Fruit fly (Drosophila melanogaster): ENCODE results near the gene Zmynd10.

The Zmynd10 gene

DNA sequence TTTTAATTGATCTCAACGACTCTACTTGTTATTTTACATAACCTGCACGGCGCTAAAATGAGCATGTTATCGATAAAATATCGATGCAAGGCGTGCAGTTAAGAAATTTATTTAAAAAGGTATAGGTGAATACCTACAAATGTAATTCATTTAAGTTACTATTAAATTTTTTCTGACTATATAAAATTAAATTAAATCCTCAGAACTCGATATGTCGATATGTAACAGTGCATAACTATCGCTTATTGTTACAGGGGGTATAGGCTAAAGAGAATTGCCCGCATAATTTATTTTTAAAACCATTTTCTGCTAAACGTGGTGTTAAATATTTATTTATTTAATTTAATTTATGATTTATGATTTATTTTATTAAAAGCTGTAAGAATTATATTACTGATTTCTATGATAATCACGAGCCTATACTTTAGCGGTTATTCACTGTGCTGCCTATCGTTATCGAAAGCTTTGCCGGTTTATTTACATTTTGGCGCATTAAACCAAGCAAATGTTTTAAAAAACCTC lies 8.4 kb downstream of the Zmynd10 start, which contains the start of the genes mRpL20 and Icmt (continued):
- peak; percentile 95 for TF ChIP-seq fd3F (GFP tag; optimal IDR thresholded peaks at IDR 0.05)
- TF ChIP-seq E2f2 (GFP tag; IDR thresholded peaks at IDR 0.05): peak; percentile 84
- peak; percentile 62 for TF ChIP-seq zfh2 (GFP tag; optimal IDR thresholded peaks at IDR 0.05)
- TF ChIP-seq CG11247 (GFP tag; IDR thresholded peaks at IDR 0.05): peak; percentile 96
- TF ChIP-seq HmgZ (tag; optimal IDR thresholded peaks at IDR 0.05): peak; percentile 94
- TF ChIP-seq CG17612 (GFP tag; IDR thresholded peaks at IDR 0.05): peak; percentile 96
- no peak for TF ChIP-seq pita (GFP tag; optimal IDR thresholded peaks at IDR 0.05)
- TF ChIP-seq kah (GFP tag; optimal IDR thresholded peaks at IDR 0.05): peak; percentile 58
- TF ChIP-seq bcd (GFP tag; optimal IDR thresholded peaks at IDR 0.05): peak; percentile 93
- TF ChIP-seq sc (optimal IDR thresholded peaks at IDR 0.05): no peak
- TF ChIP-seq sc (GFP tag; optimal IDR thresholded peaks at IDR 0.05): peak; percentile 81
- TF ChIP-seq Rx (GFP tag; IDR thresholded peaks at IDR 0.05): peak; percentile 91
- peak; percentile 77 for TF ChIP-seq Max (GFP tag; optimal IDR thresholded peaks at IDR 0.05)
- TF ChIP-seq schlank (tag; optimal IDR thresholded peaks at IDR 0.05): peak; percentile 85
- TF ChIP-seq CG1602 (GFP tag; optimal IDR thresholded peaks at IDR 0.05): peak; percentile 92
- TF ChIP-seq GATAe (GFP tag; conservative IDR thresholded peaks at IDR 0.05): peak; percentile 82
- TF ChIP-seq CG34224 (GFP tag; IDR thresholded peaks at IDR 0.05; ENCODE audit: partially characterized antibody): peak; percentile 74
- TF ChIP-seq CG16815 (GFP tag; optimal IDR thresholded peaks at IDR 0.05): peak; percentile 88
- TF ChIP-seq MTF-1 (GFP tag; optimal IDR thresholded peaks at IDR 0.05; ENCODE audit: borderline replicate concordance): peak; percentile 47
- TF ChIP-seq insv (GFP tag; optimal IDR thresholded peaks at IDR 0.05): peak in 1 of 2 experiments; percentile 45
- TF ChIP-seq Trl (optimal IDR thresholded peaks at IDR 0.05): no peak
- TF ChIP-seq Trl (GFP tag; optimal IDR thresholded peaks at IDR 0.05): peak; percentile 57
- TF ChIP-seq cad (GFP tag; optimal IDR thresholded peaks at IDR 0.05): no peak
- peak; percentile 97 for TF ChIP-seq CG15269 (tag; optimal IDR thresholded peaks at IDR 0.05)
- peak; percentile 97 for TF ChIP-seq CG14441 (GFP tag; IDR thresholded peaks at IDR 0.05)
- peak; percentile 87 for TF ChIP-seq CG11696 (GFP tag; IDR thresholded peaks at IDR 0.05)
- TF ChIP-seq fd96Cb (tag; optimal IDR thresholded peaks at IDR 0.05): peak; percentile 87
- peak; percentile 59 for TF ChIP-seq vfl (GFP tag; optimal IDR thresholded peaks at IDR 0.05)
- peak; percentile 93 for TF ChIP-seq rib (GFP tag; IDR thresholded peaks at IDR 0.05)
- peak; percentile 85 for TF ChIP-seq Fer1 (GFP tag; optimal IDR thresholded peaks at IDR 0.05)
- TF ChIP-seq CG9817 (tag; optimal IDR thresholded peaks at IDR 0.05): peak; percentile 96
- TF ChIP-seq zfh1 (GFP tag; IDR thresholded peaks at IDR 0.05): peak; percentile 97
- TF ChIP-seq hb (GFP tag; IDR thresholded peaks at IDR 0.05; ENCODE audit: partially characterized antibody): peak; percentile 81
- TF ChIP-seq CG4730 (GFP tag; IDR thresholded peaks at IDR 0.05): peak; percentile 96
- peak; percentile 97 for TF ChIP-seq CG34422 (GFP tag; IDR thresholded peaks at IDR 0.05)
- peak; percentile 97 for TF ChIP-seq PHDP (tag; optimal IDR thresholded peaks at IDR 0.05)
- peak; percentile 60 for TF ChIP-seq CG4328 (GFP tag; optimal IDR thresholded peaks at IDR 0.05)
- peak; percentile 79 for TF ChIP-seq Asciz (GFP tag; optimal IDR thresholded peaks at IDR 0.05)
- TF ChIP-seq Eip74EF (GFP tag; optimal IDR thresholded peaks at IDR 0.05): peak in 1 of 2 experiments; percentile 90
- TF ChIP-seq Nf-YB (GFP tag; optimal IDR thresholded peaks at IDR 0.05): peak; percentile 77
- TF ChIP-seq CG9609 (GFP tag; optimal IDR thresholded peaks at IDR 0.05): no peak
- TF ChIP-seq sna (GFP tag; IDR thresholded peaks at IDR 0.05; ENCODE audit: partially characterized antibody): peak; percentile 73; the same call in 1 of the 2 replicates
- peak; percentile 71 to 78 for TF ChIP-seq Pdp1 (GFP tag; optimal IDR thresholded peaks at IDR 0.05)
- no peak; the same call in 1 of the 2 replicates for TF ChIP-seq ato (GFP tag; IDR thresholded peaks at IDR 0.05; ENCODE audit: partially characterized antibody)
- peak; percentile 56; the same call in 1 of the 2 replicates for TF ChIP-seq Lim3 (GFP tag; IDR thresholded peaks at IDR 0.05)
- TF ChIP-seq CG9215 (GFP tag; IDR thresholded peaks at IDR 0.05): peak; percentile 93
- TF ChIP-seq Doc3 (GFP tag; IDR thresholded peaks at IDR 0.05; ENCODE audit: partially characterized antibody): peak; percentile 72
- TF ChIP-seq CG17568 (GFP tag; optimal IDR thresholded peaks at IDR 0.05): peak; percentile 81
- peak; percentile 96 for TF ChIP-seq Drgx (GFP tag; IDR thresholded peaks at IDR 0.05)
- peak; percentile 66 for TF ChIP-seq CG18476 (GFP tag; optimal IDR thresholded peaks at IDR 0.05)
